Worm (Caenorhabditis elegans) whole organism, early embryonic: ENCODE measurements around the gene mam-4.

Experiments used
- B0310.2 ChIP-seq: sonication (generic microtip); optimal IDR thresholded peaks from 2 replicates; lab custom pipeline; 2016; ENCODE audit warnings: mild to moderate bottlenecking, missing genetic modification characterization, missing compliant biosample characterization
- F13C5.2 ChIP-seq: sonication (generic microtip); optimal IDR thresholded peaks from 2 replicates; lab custom pipeline; 2017; ENCODE audit warnings: mild to moderate bottlenecking, missing genetic modification characterization, inconsistent platforms, missing compliant biosample characterization
- aly-1 ChIP-seq: sonication (generic microtip); optimal IDR thresholded peaks from 2 replicates; lab custom pipeline; 2016; ENCODE audit warnings: missing genetic modification characterization, missing compliant biosample characterization
- ama-1 ChIP-seq: fragments of 150-350 bp; optimal IDR thresholded peaks from 2 replicates; lab custom pipeline; 2014
- ceh-36 ChIP-seq: sonication (generic microtip); optimal IDR thresholded peaks from 2 replicates; lab custom pipeline; 2016; ENCODE audit warnings: missing genetic modification characterization, inconsistent platforms, missing compliant biosample characterization
- hmbx-1 ChIP-seq: sonication (generic microtip); optimal IDR thresholded peaks from 2 replicates; lab custom pipeline; 2016; ENCODE audit warnings: mild to moderate bottlenecking, missing genetic modification characterization, missing compliant biosample characterization
- hmg-4 ChIP-seq: fragments of 200-800 bp; sonication (Bioruptor generic); optimal IDR thresholded peaks from 2 replicates; lab custom pipeline; 2018; ENCODE audit warnings: mild to moderate bottlenecking, missing genetic modification characterization, missing compliant biosample characterization
- hnd-1 ChIP-seq: sonication (generic microtip); optimal IDR thresholded peaks from 2 replicates; lab custom pipeline; 2016; ENCODE audit warnings: missing genetic modification characterization, missing compliant biosample characterization
- scrt-1 ChIP-seq: fragments of 200-800 bp; sonication (Bioruptor generic); IDR thresholded peaks from 2 replicates; pipeline ENCODE4 v1.3.6; 2022; ENCODE audit warnings: missing genetic modification characterization, missing compliant biosample characterization
- sea-1 ChIP-seq: fragments of 200-800 bp; sonication (Bioruptor generic); conservative IDR thresholded peaks from 2 replicates; pipeline ENCODE4 v1.3.6; 2022; ENCODE audit warnings: missing genetic modification characterization, missing compliant biosample characterization
- tbx-11 ChIP-seq: fragments of 200-800 bp; sonication (Bioruptor generic); IDR thresholded peaks from 2 replicates; pipeline ENCODE4 v1.3.6; 2022; ENCODE audit warnings: missing genetic modification characterization, missing compliant biosample characterization

ce11 chrV:11216137-11216536 is 31.8 kb upstream of the mam-4 start:
- TF ChIP-seq ama-1 (lab: Kevin White, UChicago) (no peak), scrt-1 (GFP tag; lab: Robert Waterston, UW) (no peak), hnd-1 (tag; lab: Kevin White, UChicago) (no peak), hmbx-1 (tag; lab: Kevin White, UChicago) (no peak), tbx-11 (GFP tag; lab: Robert Waterston, UW) (no peak), sea-1 (GFP tag; lab: Robert Waterston, UW) (no peak), aly-1 (tag; lab: Kevin White, UChicago) (no peak), F13C5.2 (tag; lab: Kevin White, UChicago) (no peak), hmg-4 (no peak), B0310.2 (tag; lab: Kevin White, UChicago) (no peak), ceh-36 (tag; lab: Kevin White, UChicago) (no peak)
